Fruit fly (Drosophila melanogaster) whole organism, embryonic: ENCODE results near the gene pod1.

Experiments
- Atf3 ChIP-seq: fragments of 200-800 bp; sonication (Bioruptor generic); optimal IDR thresholded peaks from 3 replicates; lab custom pipeline; 2016; ENCODE audit warnings: missing biosample characterization, missing genetic modification characterization
- CG11398 ChIP-seq: fragments of 200-800 bp; sonication (Bioruptor generic); optimal IDR thresholded peaks from 2 replicates; lab custom pipeline; 2016; ENCODE audit warnings: missing biosample characterization, missing genetic modification characterization
- CG11504 ChIP-seq: fragments of 200-800 bp; sonication (Bioruptor generic); optimal IDR thresholded peaks from 3 replicates; lab custom pipeline; 2019; ENCODE audit warnings: missing biosample characterization, mild to moderate bottlenecking, missing genetic modification characterization, moderate library complexity
- CG12942 ChIP-seq: fragments of 200-800 bp; sonication (Bioruptor generic); optimal IDR thresholded peaks from 3 replicates; lab custom pipeline; 2016; ENCODE audit warnings: missing biosample characterization, missing genetic modification characterization
- CG14860 ChIP-seq: fragments of 200-800 bp; sonication (Bioruptor generic); IDR thresholded peaks from 3 replicates; pipeline ENCODE4 v1.3.6; 2022; ENCODE audit warnings: missing biosample characterization, missing genetic modification characterization; ENCODE audit not compliant: partially characterized antibody
- CG15696 ChIP-seq: fragments of 200-800 bp; sonication (Bioruptor generic); optimal IDR thresholded peaks from 2 replicates; lab custom pipeline; 2019; ENCODE audit warnings: missing biosample characterization, mild to moderate bottlenecking, missing genetic modification characterization, moderate library complexity
- CG1602 ChIP-seq: fragments of 200-800 bp; sonication (Bioruptor generic); optimal IDR thresholded peaks from 3 replicates; lab custom pipeline; 2016; ENCODE audit warnings: missing biosample characterization, missing genetic modification characterization
- CG1603 ChIP-seq: fragments of 200-800 bp; sonication (Bioruptor generic); optimal IDR thresholded peaks from 2 replicates; lab custom pipeline; 2019; ENCODE audit warnings: missing biosample characterization, mild to moderate bottlenecking, missing genetic modification characterization, moderate library complexity
- CG16815 ChIP-seq: fragments of 200-800 bp; sonication (Bioruptor generic); optimal IDR thresholded peaks from 3 replicates; lab custom pipeline; 2017; ENCODE audit warnings: missing biosample characterization, mild to moderate bottlenecking, missing genetic modification characterization
- CG17361 ChIP-seq: fragments of 200-800 bp; sonication (Bioruptor generic); IDR thresholded peaks from 3 replicates; pipeline ENCODE4 v1.3.6; 2022; ENCODE audit warnings: missing biosample characterization, missing genetic modification characterization
- CG17912 ChIP-seq: fragments of 200-800 bp; sonication (Bioruptor generic); optimal IDR thresholded peaks from 2 replicates; lab custom pipeline; 2018; ENCODE audit warnings: missing biosample characterization, mild to moderate bottlenecking, missing genetic modification characterization
- CG2120 ChIP-seq: fragments of 200-800 bp; sonication (Bioruptor generic); optimal IDR thresholded peaks from 3 replicates; lab custom pipeline; 2016; ENCODE audit warnings: missing biosample characterization, missing genetic modification characterization
- CG2202 ChIP-seq: fragments of 200-800 bp; sonication (Bioruptor generic); optimal IDR thresholded peaks from 2 replicates; lab custom pipeline; 2018; ENCODE audit warnings: missing biosample characterization, mild to moderate bottlenecking, missing genetic modification characterization
- CG2875 ChIP-seq: fragments of 200-800 bp; sonication (Bioruptor generic); optimal IDR thresholded peaks from 2 replicates; lab custom pipeline; 2017; ENCODE audit warnings: missing biosample characterization, mild to moderate bottlenecking, missing genetic modification characterization, missing genetic modification reagents
- CG30020 ChIP-seq: fragments of 200-800 bp; optimal IDR thresholded peaks from 2 replicates; lab custom pipeline; 2019; ENCODE audit warnings: missing biosample characterization, mild to moderate bottlenecking, missing genetic modification characterization, moderate library complexity
- CG33557 ChIP-seq: fragments of 200-800 bp; sonication (Bioruptor generic); optimal IDR thresholded peaks from 2 replicates; lab custom pipeline; 2019; ENCODE audit warnings: missing biosample characterization, mild to moderate bottlenecking, missing genetic modification characterization, moderate library complexity
- CG34422 ChIP-seq: fragments of 200-800 bp; sonication (Bioruptor generic); IDR thresholded peaks from 3 replicates; pipeline ENCODE4 v1.3.6; 2022; ENCODE audit warnings: missing biosample characterization, missing genetic modification characterization
- CG4360 ChIP-seq: fragments of 200-800 bp; sonication (Bioruptor generic); IDR thresholded peaks from 2 replicates; pipeline ENCODE4 v1.3.6; 2022; ENCODE audit warnings: missing biosample characterization, missing genetic modification characterization
- CG4424 ChIP-seq: fragments of 200-800 bp; sonication (Bioruptor generic); optimal IDR thresholded peaks from 3 replicates; lab custom pipeline; 2016; ENCODE audit warnings: missing biosample characterization, missing genetic modification characterization
- CG4854 ChIP-seq: fragments of 200-800 bp; sonication (Bioruptor generic); optimal IDR thresholded peaks from 2 replicates; lab custom pipeline; 2016; ENCODE audit warnings: missing biosample characterization, missing genetic modification characterization, inconsistent platforms
- CG5245 ChIP-seq: fragments of 200-800 bp; sonication (Bioruptor generic); optimal IDR thresholded peaks from 3 replicates; lab custom pipeline; 2016; ENCODE audit warnings: missing biosample characterization, missing genetic modification characterization
- CG6175 ChIP-seq: fragments of 200-800 bp; sonication (Bioruptor generic); IDR thresholded peaks from 3 replicates; pipeline ENCODE4 v1.3.6; 2022; ENCODE audit warnings: missing biosample characterization, missing genetic modification characterization
- CG8290 ChIP-seq, 3 experiments: fragments of 200-800 bp; sonication (Bioruptor generic); optimal IDR thresholded peaks; 2 replicates each; lab custom pipeline; 2016 to 2019; ENCODE audit warnings: missing biosample characterization in 3 of 3, missing genetic modification characterization in 3 of 3, mild to moderate bottlenecking in 2 of 3, moderate library complexity in 1 of 3
- CG8924 ChIP-seq: fragments of 200-800 bp; optimal IDR thresholded peaks from 3 replicates; lab custom pipeline; 2019; ENCODE audit warnings: missing biosample characterization, mild to moderate bottlenecking, missing genetic modification characterization, moderate library complexity
- CG9437 ChIP-seq: fragments of 200-800 bp; sonication (Bioruptor generic); optimal IDR thresholded peaks from 2 replicates; lab custom pipeline; 2018; ENCODE audit warnings: missing biosample characterization, mild to moderate bottlenecking, missing genetic modification characterization
- CG9727 ChIP-seq: fragments of 200-800 bp; sonication (Bioruptor generic); optimal IDR thresholded peaks from 3 replicates; lab custom pipeline; 2017; ENCODE audit warnings: missing biosample characterization, mild to moderate bottlenecking, missing genetic modification characterization
- CoRest ChIP-seq: fragments of 200-800 bp; sonication (Bioruptor generic); optimal IDR thresholded peaks from 3 replicates; lab custom pipeline; 2018; ENCODE audit warnings: missing biosample characterization, mild to moderate bottlenecking, missing genetic modification characterization, moderate library complexity
- Dip3 ChIP-seq: fragments of 200-800 bp; sonication (Bioruptor generic); optimal IDR thresholded peaks from 3 replicates; lab custom pipeline; 2016; ENCODE audit warnings: missing biosample characterization, missing genetic modification characterization
- Eip74EF ChIP-seq, 2 experiments: fragments of 200-800 bp in 1 of 2; fragments of >200 bp in 1 of 2; sonication (Bioruptor generic) in 1 of 2; optimal IDR thresholded peaks; 2 replicates each; lab custom pipeline; 2017 to 2019; ENCODE audit warnings: missing biosample characterization in 2 of 2, missing genetic modification characterization in 2 of 2, mild to moderate bottlenecking in 1 of 2, moderate library complexity in 1 of 2
- MBD-R2 ChIP-seq: fragments of 200-800 bp; sonication (Bioruptor generic); IDR thresholded peaks from 2 replicates; pipeline ENCODE4 v1.3.6; 2022; ENCODE audit warnings: missing biosample characterization, missing genetic modification characterization
- Sox100B ChIP-seq: fragments of 200-800 bp; sonication (Bioruptor generic); optimal IDR thresholded peaks from 3 replicates; lab custom pipeline; 2018; ENCODE audit warnings: missing biosample characterization, mild to moderate bottlenecking, missing genetic modification characterization
- Xbp1 ChIP-seq: fragments of 200-800 bp; sonication (Bioruptor generic); optimal IDR thresholded peaks from 3 replicates; lab custom pipeline; 2016; ENCODE audit warnings: missing biosample characterization, mild to moderate bottlenecking, missing genetic modification characterization
- bcd ChIP-seq: fragments of 200-800 bp; sonication (Bioruptor generic); optimal IDR thresholded peaks from 2 replicates; lab custom pipeline; 2017; ENCODE audit warnings: missing biosample characterization, mild to moderate bottlenecking, missing genetic modification characterization
- br ChIP-seq: fragments of >200 bp; optimal IDR thresholded peaks from 2 replicates; lab custom pipeline; 2017
- cas ChIP-seq: fragments of 200-800 bp; sonication (Bioruptor generic); IDR thresholded peaks from 2 replicates; pipeline ENCODE4 v1.3.6; 2022; ENCODE audit warnings: missing biosample characterization, missing genetic modification characterization
- dan ChIP-seq: fragments of 200-800 bp; sonication (Bioruptor generic); IDR thresholded peaks from 2 replicates; pipeline ENCODE4 v1.3.6; 2022; ENCODE audit warnings: missing biosample characterization, missing genetic modification characterization
- fru ChIP-seq: fragments of >200 bp; optimal IDR thresholded peaks from 2 replicates; lab custom pipeline; 2017
- fu2 ChIP-seq: fragments of 200-800 bp; sonication (Bioruptor generic); optimal IDR thresholded peaks from 2 replicates; lab custom pipeline; 2016; ENCODE audit warnings: missing biosample characterization, missing genetic modification characterization
- gfzf ChIP-seq: fragments of 200-800 bp; sonication (Bioruptor generic); optimal IDR thresholded peaks from 2 replicates; lab custom pipeline; 2016; ENCODE audit warnings: missing biosample characterization, mild to moderate bottlenecking, missing genetic modification characterization, moderate library complexity
- gt ChIP-seq: fragments of 200-800 bp; sonication (Bioruptor generic); IDR thresholded peaks from 2 replicates; pipeline ENCODE4 v1.3.6; 2022; ENCODE audit warnings: missing biosample characterization, missing genetic modification characterization
- hkb ChIP-seq, 2 experiments: fragments of 200-800 bp in 1 of 2; fragments of >200 bp in 1 of 2; sonication (Bioruptor generic) in 1 of 2; IDR thresholded peaks in 1 of 2; optimal IDR thresholded peaks in 1 of 2; 2 replicates each; pipeline versions ENCODE4 v1.3.6 to Lab custom; 2017 to 2022; ENCODE audit warnings: missing biosample characterization in 1 of 2, missing genetic modification characterization in 1 of 2
- mld ChIP-seq: fragments of 200-800 bp; sonication (Bioruptor generic); IDR thresholded peaks from 3 replicates; pipeline ENCODE4 v1.3.6; 2022; ENCODE audit warnings: missing biosample characterization, missing genetic modification characterization; ENCODE audit not compliant: partially characterized antibody
- nerfin-2 ChIP-seq: fragments of 200-800 bp; sonication (Bioruptor generic); IDR thresholded peaks from 2 replicates; pipeline ENCODE4 v1.3.6; 2022; ENCODE audit warnings: missing biosample characterization, missing genetic modification characterization; ENCODE audit not compliant: partially characterized antibody
- p53 ChIP-seq: fragments of 200-800 bp; sonication (Bioruptor generic); optimal IDR thresholded peaks from 2 replicates; lab custom pipeline; 2016; ENCODE audit warnings: missing biosample characterization, missing genetic modification characterization
- psq ChIP-seq: fragments of 200-800 bp; sonication (Bioruptor generic); optimal IDR thresholded peaks from 2 replicates; lab custom pipeline; 2017; ENCODE audit warnings: missing biosample characterization, missing genetic modification characterization
- ro ChIP-seq: fragments of 200-800 bp; sonication (Bioruptor generic); IDR thresholded peaks from 2 replicates; pipeline ENCODE4 v1.3.6; 2022; ENCODE audit warnings: missing biosample characterization, missing genetic modification characterization
- salm ChIP-seq: fragments of 200-800 bp; sonication (Bioruptor generic); optimal IDR thresholded peaks from 2 replicates; lab custom pipeline; 2018; ENCODE audit warnings: missing biosample characterization, mild to moderate bottlenecking, missing genetic modification characterization
- scrt ChIP-seq: fragments of 200-800 bp; sonication (Bioruptor generic); optimal IDR thresholded peaks from 2 replicates; lab custom pipeline; 2018; ENCODE audit warnings: missing biosample characterization, mild to moderate bottlenecking, missing genetic modification characterization, moderate library complexity
- slbo ChIP-seq: fragments of 200-800 bp; sonication (Bioruptor generic); IDR thresholded peaks from 2 replicates; pipeline ENCODE4 v1.3.6; 2022; ENCODE audit warnings: missing biosample characterization, missing genetic modification characterization
- ssp ChIP-seq: fragments of 200-800 bp; sonication (Bioruptor generic); IDR thresholded peaks from 2 replicates; pipeline ENCODE4 v1.3.6; 2022; ENCODE audit warnings: missing biosample characterization, missing genetic modification characterization
- tna ChIP-seq: fragments of 200-800 bp; sonication (Bioruptor generic); IDR thresholded peaks from 2 replicates; pipeline ENCODE4 v1.3.6; 2022; ENCODE audit warnings: missing biosample characterization, missing genetic modification characterization; ENCODE audit not compliant: partially characterized antibody

pod1 gene

dm6 chrX:6853384-6853783, 49.9 kb downstream of the pod1 start (continued):
- TF ChIP-seq fu2 (GFP tag; lab: Kevin White, UChicago) = no peak
- TF ChIP-seq CG5245 (GFP tag; lab: Kevin White, UChicago) = no peak
- 0 out of 3 replicates have a peak, but pooled peaks have one; percentile 40 for TF ChIP-seq CG6175 (GFP tag; lab: Robert Waterston, UW)
- TF ChIP-seq CG4854 = no peak
- no peak for TF ChIP-seq CG11398 (GFP tag; lab: Kevin White, UChicago)
- TF ChIP-seq CG12942 (GFP tag; lab: Kevin White, UChicago) = no peak
- no peak for TF ChIP-seq Sox100B
- no peak for TF ChIP-seq slbo (GFP tag; lab: Robert Waterston, UW)
- TF ChIP-seq Eip74EF (GFP tag; optimal IDR thresholded peaks at IDR 0.05; lab: Kevin White, UChicago) = no peak
- no peak for TF ChIP-seq CG2202 (tag; lab: Kevin White, UChicago)
- no peak for TF ChIP-seq CG11504 (tag; lab: Kevin White, UChicago)
- TF ChIP-seq CG14860 (GFP tag; lab: Robert Waterston, UW) = no peak
- no peak for TF ChIP-seq CG16815 (GFP tag; lab: Kevin White, UChicago)
- TF ChIP-seq tna (GFP tag; lab: Robert Waterston, UW) = no peak; the same call in 1 of the 2 replicates
- TF ChIP-seq CoRest (tag; lab: Kevin White, UChicago) = peak; percentile 26
- no peak for TF ChIP-seq CG17361 (GFP tag; lab: Robert Waterston, UW)
- TF ChIP-seq hkb (optimal IDR thresholded peaks at IDR 0.05; lab: Kevin White, UChicago) = no peak
- TF ChIP-seq hkb (GFP tag; IDR thresholded peaks at IDR 0.05; lab: Robert Waterston, UW) = peak; percentile 39; the same call in 1 of the 2 replicates
- TF ChIP-seq CG30020 (tag; lab: Kevin White, UChicago) = no peak
- TF ChIP-seq nerfin-2 (GFP tag; lab: Robert Waterston, UW) = no peak
- TF ChIP-seq mld (GFP tag; lab: Robert Waterston, UW) = no peak
- TF ChIP-seq CG4360 (GFP tag; lab: Robert Waterston, UW) = peak; percentile 75
- no peak for TF ChIP-seq CG17912 (GFP tag; lab: Kevin White, UChicago)
- TF ChIP-seq psq (GFP tag; lab: Kevin White, UChicago) = peak; percentile 75
- TF ChIP-seq p53 (GFP tag; lab: Kevin White, UChicago) = no peak
- no peak for TF ChIP-seq CG2120 (GFP tag; lab: Kevin White, UChicago)
- TF ChIP-seq MBD-R2 (GFP tag; lab: Robert Waterston, UW) = no peak
- TF ChIP-seq Xbp1 (GFP tag; lab: Kevin White, UChicago) = no peak
- TF ChIP-seq CG9727 = no peak
- TF ChIP-seq ssp (GFP tag; lab: Robert Waterston, UW) = no peak
- no peak for TF ChIP-seq gt (GFP tag; lab: Robert Waterston, UW)
- TF ChIP-seq scrt (GFP tag; lab: Kevin White, UChicago) = no peak
- TF ChIP-seq CG1602 (GFP tag; lab: Kevin White, UChicago) = no peak
- TF ChIP-seq CG8290 (GFP tag; optimal IDR thresholded peaks at IDR 0.05; lab: Kevin White, UChicago) = no peak
- TF ChIP-seq CG8290 (tag; optimal IDR thresholded peaks at IDR 0.05; lab: Kevin White, UChicago) = peak; percentile 37 to 80
- no peak for TF ChIP-seq Atf3 (GFP tag; lab: Kevin White, UChicago)
- TF ChIP-seq cas (GFP tag; lab: Robert Waterston, UW) = no peak
- no peak for TF ChIP-seq CG1603 (tag; lab: Kevin White, UChicago)
- TF ChIP-seq salm (tag; lab: Kevin White, UChicago) = no peak
- TF ChIP-seq CG2875 (GFP tag; lab: Kevin White, UChicago) = no peak
- TF ChIP-seq bcd (GFP tag; lab: Kevin White, UChicago) = no peak
- peak; percentile 45 for TF ChIP-seq CG8924 (tag; lab: Kevin White, UChicago)
- no peak for TF ChIP-seq Dip3 (GFP tag; lab: Kevin White, UChicago)
- TF ChIP-seq CG15696 (tag; lab: Kevin White, UChicago) = no peak
- TF ChIP-seq ro (GFP tag; lab: Robert Waterston, UW) = no peak
- no peak for TF ChIP-seq br (lab: Kevin White, UChicago)
- no peak for TF ChIP-seq gfzf (GFP tag; lab: Kevin White, UChicago)
- TF ChIP-seq fru (lab: Kevin White, UChicago) = no peak
- TF ChIP-seq CG4424 (GFP tag; lab: Kevin White, UChicago) = no peak
- peak; percentile 18; the same call in 1 of the 3 replicates for TF ChIP-seq CG34422
- TF ChIP-seq CG9437 = no peak
- TF ChIP-seq dan = no peak
- TF ChIP-seq CG33557 (GFP tag; lab: Kevin White, UChicago) = peak; percentile 5
